Fruit fly (Drosophila melanogaster): ENCODE measurements around the gene Met.
A peak's percentile ranks its signal among the peaks of the same experiment; 100 is the strongest.

Gene Met

DNA sequence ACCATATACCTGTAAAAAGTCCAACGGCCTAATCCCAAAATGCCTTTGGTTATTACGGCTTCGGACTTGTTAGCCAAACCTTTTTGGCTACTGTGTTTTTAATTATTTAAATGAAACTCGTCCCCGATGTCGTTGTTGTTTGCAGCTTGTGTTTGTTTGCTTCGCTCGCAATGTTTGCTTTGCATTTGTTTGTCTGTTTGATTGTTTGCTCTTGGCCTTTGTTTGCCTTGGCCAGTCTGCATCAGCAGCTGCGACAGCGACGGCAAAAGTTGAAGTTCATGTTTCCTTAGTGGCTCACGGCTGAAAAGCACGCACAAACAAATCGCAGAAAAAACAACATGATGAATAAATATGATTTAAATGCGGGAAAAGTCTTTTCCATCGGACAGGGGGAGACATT, 44.6 kb downstream of the Met start (continued):
- TF ChIP-seq CG12236 (GFP tag; optimal IDR thresholded peaks at IDR 0.05) (peak; percentile 24), CG7987 (GFP tag; optimal IDR thresholded peaks at IDR 0.05) (peak; percentile 61)

DNA sequence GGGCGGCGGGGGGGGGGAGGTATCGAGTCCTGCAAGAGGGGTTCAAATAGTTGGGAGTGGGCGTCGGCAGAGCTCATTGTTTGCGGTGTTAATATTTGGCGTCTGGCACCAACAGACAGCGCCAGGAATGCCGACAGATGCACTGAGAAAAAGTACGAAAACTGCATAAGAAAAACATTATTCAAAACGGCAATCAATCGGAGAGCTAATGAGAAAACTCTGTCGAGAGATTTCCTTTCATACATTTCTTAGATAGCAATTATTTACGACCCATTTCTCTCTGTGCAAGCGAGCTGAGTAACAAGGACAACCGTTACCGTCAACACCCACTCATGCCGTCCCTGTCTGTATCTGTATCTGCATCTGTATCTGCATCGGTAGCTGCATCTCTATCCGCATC, 48.1 kb downstream of the Met start:
- peak; percentile 25 for TF ChIP-seq Hr39 (optimal IDR thresholded peaks at IDR 0.05)
- TF ChIP-seq Drgx (GFP tag; IDR thresholded peaks at IDR 0.05): peak; percentile 53
- TF ChIP-seq Ptx1 (GFP tag; IDR thresholded peaks at IDR 0.05): 0 out of 2 replicates have a peak, but pooled peaks have one; percentile 10
- TF ChIP-seq lmd (GFP tag; IDR thresholded peaks at IDR 0.05): 0 out of 2 replicates have a peak, but pooled peaks have one; percentile 12
- TF ChIP-seq Ets65A (GFP tag): peak; percentile 84
- TF ChIP-seq CG3281 (GFP tag; optimal IDR thresholded peaks at IDR 0.05): no peak
- TF ChIP-seq Dll (GFP tag; IDR thresholded peaks at IDR 0.05; ENCODE audit: partially characterized antibody): no peak
- TF ChIP-seq HmgD (GFP tag; optimal IDR thresholded peaks at IDR 0.05): no peak
- TF ChIP-seq CG4404 (GFP tag; IDR thresholded peaks at IDR 0.05): no peak
